Worm (Caenorhabditis elegans) whole organism, midembryonic: ENCODE results near the gene C18C4.7.

Source experiments
- flt-1 ChIP-seq: fragments of 200-800 bp; sonication (Bioruptor generic); IDR thresholded peaks from 2 replicates; pipeline ENCODE4 v1.3.6; 2022; ENCODE audit warnings: missing genetic modification characterization, missing compliant biosample characterization
- klf-2 ChIP-seq: fragments of 200-800 bp; sonication (Bioruptor generic); conservative IDR thresholded peaks from 2 replicates; pipeline ENCODE4 v1.3.6; 2022; ENCODE audit warnings: missing genetic modification reagents, missing genetic modification characterization, missing compliant biosample characterization
- med-1 ChIP-seq: sonication (generic microtip); optimal IDR thresholded peaks from 2 replicates; lab custom pipeline; 2017; ENCODE audit warnings: missing genetic modification characterization, mild to moderate bottlenecking, missing compliant biosample characterization, antibody characterized with exemption, missing genetic modification reagents; ENCODE audit not compliant: insufficient read depth
- ref-1 ChIP-seq: fragments of 200-800 bp; sonication (Bioruptor generic); conservative IDR thresholded peaks from 2 replicates; pipeline ENCODE4 v1.3.6; 2022; ENCODE audit warnings: missing genetic modification reagents, missing genetic modification characterization, missing compliant biosample characterization
- ztf-23 ChIP-seq: fragments of 200-800 bp; sonication (Bioruptor generic); IDR thresholded peaks from 2 replicates; pipeline ENCODE4 v1.3.6; 2022; ENCODE audit warnings: missing genetic modification reagents, missing genetic modification characterization, missing compliant biosample characterization
- ztf-29 ChIP-seq: fragments of 200-800 bp; sonication (Bioruptor generic); IDR thresholded peaks from 2 replicates; pipeline ENCODE4 v1.3.6; 2022; ENCODE audit warnings: missing genetic modification reagents, missing genetic modification characterization, missing compliant biosample characterization

DNA sequence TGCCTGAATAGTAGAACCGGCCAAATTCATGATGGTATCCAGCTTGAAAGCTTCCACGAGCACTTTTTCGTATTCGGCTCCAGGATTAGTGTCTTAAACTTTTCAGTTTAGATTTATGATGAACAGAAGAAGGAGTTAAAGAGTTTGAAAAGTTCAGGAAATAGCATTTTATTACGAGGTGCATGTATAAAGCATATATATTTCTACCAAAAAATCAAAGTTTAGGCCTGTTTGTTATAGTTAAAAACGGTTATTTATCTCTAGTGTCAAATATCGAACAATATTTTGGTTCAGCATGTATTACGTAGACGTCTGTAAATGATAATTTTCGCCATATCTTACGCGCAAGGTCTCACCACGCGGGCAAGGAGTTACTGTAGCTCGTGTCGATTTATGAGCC is 14.3 kb upstream of the C18C4.7 start, which contains the start of gene klc-2:
- TF ChIP-seq klf-2 (GFP tag; lab: Robert Waterston, UW) (no peak), flt-1 (no peak), ztf-23 (GFP tag; lab: Robert Waterston, UW) (no peak), ztf-29 (GFP tag; lab: Robert Waterston, UW) (no peak), med-1 (GFP tag; lab: Kevin White, UChicago) (no peak), ref-1 (GFP tag; lab: Robert Waterston, UW) (no peak)
